Worm (Caenorhabditis elegans): ENCODE results near the gene col-152.

col-152 gene

DNA sequence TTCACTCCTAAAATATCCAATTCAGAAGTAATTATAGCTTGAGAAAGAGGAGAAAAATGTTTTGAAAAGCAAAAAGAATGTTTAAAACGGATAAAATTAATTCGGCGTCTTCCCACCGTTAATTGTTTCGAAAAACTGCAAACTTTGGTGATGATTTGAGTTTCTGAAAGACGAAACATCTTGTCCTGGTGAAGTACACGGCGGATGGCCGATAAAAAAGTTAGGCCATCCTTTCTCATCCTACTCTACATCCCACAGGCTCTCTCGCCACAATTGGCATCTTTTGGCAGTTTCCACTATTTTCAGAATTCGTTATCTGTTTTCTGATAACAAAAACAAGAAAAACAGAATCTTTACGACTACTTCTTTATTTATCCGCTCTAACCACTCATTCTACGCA is 34.8 kb upstream of the col-152 start, which contains the start of the genes C35A5.8 and hda-11 (continued):
- 0 out of 2 replicates have a peak, but pooled peaks have one; percentile 22 for TF ChIP-seq pbrm-1 (GFP tag; IDR thresholded peaks at IDR 0.05)
- TF ChIP-seq B0336.3 (GFP tag; IDR thresholded peaks at IDR 0.05) = no peak
- no peak for TF ChIP-seq mxl-1 (tag; optimal IDR thresholded peaks at IDR 0.05)
- TF ChIP-seq nfya-2 (GFP tag; IDR thresholded peaks at IDR 0.05) = no peak
- TF ChIP-seq ztf-18 (tag; optimal IDR thresholded peaks at IDR 0.05) = peak; percentile 59
- TF ChIP-seq D2030.7 (GFP tag; IDR thresholded peaks at IDR 0.05) = peak; percentile 67
- no peak for TF ChIP-seq dpff-1 (tag; optimal IDR thresholded peaks at IDR 0.05)
- no peak for TF ChIP-seq xnd-1 (tag; optimal IDR thresholded peaks at IDR 0.05)
- TF ChIP-seq F39B2.1 (GFP tag; IDR thresholded peaks at IDR 0.05) = no peak
- no peak for TF ChIP-seq egrh-3 (GFP tag; IDR thresholded peaks at IDR 0.05)
- no peak for TF ChIP-seq ztf-28 (GFP tag; IDR thresholded peaks at IDR 0.05)
- TF ChIP-seq sptf-2 (GFP tag; optimal IDR thresholded peaks at IDR 0.05) = no peak
- no peak for TF ChIP-seq nhr-27 (tag; optimal IDR thresholded peaks at IDR 0.05)

DNA sequence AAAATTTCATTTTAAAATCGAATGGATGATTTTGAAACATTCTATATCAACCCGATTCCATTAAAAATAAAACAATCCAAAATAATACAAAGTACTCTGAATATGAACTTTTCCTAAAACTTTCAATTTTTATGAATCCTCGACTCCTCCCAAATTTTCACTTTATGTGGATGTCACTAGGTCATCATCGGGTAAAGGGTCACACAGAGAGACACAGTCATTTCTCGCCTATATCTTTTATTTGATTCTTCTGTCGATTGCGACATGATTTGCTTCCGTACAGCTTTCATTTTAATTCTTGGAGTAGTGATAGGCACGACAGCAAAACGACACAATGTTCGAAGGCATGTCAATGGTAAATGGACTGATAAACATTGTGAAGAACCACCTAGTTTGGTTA is 32.2 kb upstream of the col-152 start, which contains the start of gene F25D1.3:
F25D1.3 (plus strand) TSS at position 225 of the 400 bp plus-strand sequence.
- TF ChIP-seq snpc-4 (GFP tag; optimal IDR thresholded peaks at IDR 0.05) (no peak), snpc-4 (tag; optimal IDR thresholded peaks at IDR 0.05) (no peak), dpl-1 (GFP tag; optimal IDR thresholded peaks at IDR 0.05) (no peak), lin-54 (GFP tag; optimal IDR thresholded peaks at IDR 0.05) (no peak), tbx-9 (tag; optimal IDR thresholded peaks at IDR 0.05; ENCODE audit: borderline replicate concordance) (no peak), ztf-26 (tag; optimal IDR thresholded peaks at IDR 0.05) (no peak)

DNA sequence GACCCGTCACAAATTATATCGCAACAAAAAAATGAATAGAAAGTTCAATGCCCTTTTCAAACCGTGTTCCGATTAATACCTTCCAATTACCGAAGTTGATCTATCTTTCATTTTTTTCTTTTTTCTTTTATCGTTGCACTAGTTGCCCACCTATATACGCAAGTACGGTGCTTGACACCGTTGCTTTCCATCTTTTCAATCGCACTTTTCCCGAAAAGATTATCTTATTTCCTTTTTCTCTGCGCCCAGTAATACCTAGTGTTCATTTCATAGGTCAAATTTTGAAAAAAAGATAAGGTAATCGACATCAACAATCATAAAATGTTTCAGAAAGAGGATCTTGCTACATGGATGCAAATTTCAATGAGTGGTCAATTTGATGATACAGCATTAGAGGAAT is 31.1 kb upstream of the col-152 start:
- TF ChIP-seq tlf-1 (GFP tag; optimal IDR thresholded peaks at IDR 0.05) (no peak), F49E8.2 (tag; optimal IDR thresholded peaks at IDR 0.05; ENCODE audit: insufficient read depth) (no peak), madf-8 (GFP tag; conservative IDR thresholded peaks at IDR 0.05) (no peak), hsf-1 (GFP tag; IDR thresholded peaks at IDR 0.05) (no peak), efl-1 (GFP tag; optimal IDR thresholded peaks at IDR 0.05) (no peak), nhr-27 (tag; optimal IDR thresholded peaks at IDR 0.05) (no peak), snpc-1.1 (tag; optimal IDR thresholded peaks at IDR 0.05; ENCODE audit: insufficient read depth) (no peak), Y95B8A.8 (GFP tag; IDR thresholded peaks at IDR 0.05) (no peak)

DNA sequence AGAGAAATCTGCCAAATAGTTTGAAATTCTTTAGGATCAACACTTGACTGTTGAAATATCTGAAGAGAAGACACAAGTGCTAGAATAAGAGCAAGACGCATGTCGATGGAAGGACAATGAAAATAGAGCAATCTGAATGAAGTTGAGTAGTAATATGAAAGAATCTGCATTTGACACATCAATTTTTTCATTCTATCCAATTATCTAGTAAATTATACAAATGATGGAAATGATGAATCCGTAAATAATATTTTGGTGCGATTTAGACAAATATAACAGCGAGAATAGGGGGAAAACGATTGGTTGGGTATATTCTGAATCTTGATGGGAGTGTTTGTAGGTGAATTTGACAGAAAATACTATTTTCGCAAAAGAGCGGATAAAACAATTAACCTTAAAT is 28.0 kb upstream of the col-152 start, which contains the start of gene txt-10:
txt-10 (minus strand) TSS at position 101 of the 400 bp plus-strand sequence.
- no peak for TF ChIP-seq F23B12.7 (tag; optimal IDR thresholded peaks at IDR 0.05; ENCODE audit: insufficient read depth)
- TF ChIP-seq hrde-1 (tag; optimal IDR thresholded peaks at IDR 0.05; ENCODE audit: borderline replicate concordance) = peak; percentile 7

DNA sequence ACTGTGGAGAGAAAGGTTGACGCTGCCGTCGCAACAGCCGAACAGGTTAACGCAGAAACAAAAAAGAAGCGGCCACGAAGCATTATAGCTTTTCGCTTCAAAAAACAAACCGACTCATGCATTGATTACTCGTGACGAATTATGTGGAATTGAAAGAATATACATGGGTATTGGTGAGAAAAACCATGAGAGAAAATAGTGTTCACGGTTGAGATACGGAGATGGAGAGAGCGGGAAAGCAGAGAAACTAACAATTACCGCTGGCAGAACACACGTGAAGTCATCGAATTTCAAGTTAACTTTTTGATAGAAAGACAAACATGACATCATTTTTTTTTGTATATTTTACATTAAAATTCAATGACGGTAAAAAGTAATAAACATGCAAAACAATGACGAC is 25.4 kb upstream of the col-152 start:
- peak; percentile 19 for TF ChIP-seq ama-1 (optimal IDR thresholded peaks at IDR 0.05)
- TF ChIP-seq ama-1 (GFP tag; optimal IDR thresholded peaks at IDR 0.05) = no peak
- TF ChIP-seq nfya-2 (GFP tag; IDR thresholded peaks at IDR 0.05) = no peak
- TF ChIP-seq cebp-1 (GFP tag; IDR thresholded peaks at IDR 0.05) = no peak
- TF ChIP-seq cebp-1 (tag; optimal IDR thresholded peaks at IDR 0.05) = peak; percentile 49
- TF ChIP-seq zim-3 (tag; optimal IDR thresholded peaks at IDR 0.05) = no peak
- TF ChIP-seq ceh-79 (tag; optimal IDR thresholded peaks at IDR 0.05) = no peak
- TF ChIP-seq madf-3 (GFP tag; IDR thresholded peaks at IDR 0.05) = no peak
- peak; percentile 13; the same call in 1 of the 2 replicates for TF ChIP-seq madf-6 (GFP tag; IDR thresholded peaks at IDR 0.05)
- no peak for TF ChIP-seq F52B5.7 (tag; optimal IDR thresholded peaks at IDR 0.05)
- no peak for TF ChIP-seq ztf-3 (GFP tag; optimal IDR thresholded peaks at IDR 0.05)
- no peak for TF ChIP-seq B0035.1 (tag; optimal IDR thresholded peaks at IDR 0.05)
- TF ChIP-seq nfyb-1 (GFP tag; IDR thresholded peaks at IDR 0.05) = 0 out of 2 replicates have a peak, but pooled peaks have one; percentile 49
- TF ChIP-seq F37B4.10 (GFP tag; IDR thresholded peaks at IDR 0.05) = no peak
- no peak for TF ChIP-seq F39B2.1 (GFP tag; IDR thresholded peaks at IDR 0.05)
- TF ChIP-seq ccch-3 (GFP tag; optimal IDR thresholded peaks at IDR 0.05) = no peak
- TF ChIP-seq T26A5.8 (tag; optimal IDR thresholded peaks at IDR 0.05) = no peak
- TF ChIP-seq lag-1 (GFP tag; IDR thresholded peaks at IDR 0.05) = no peak
